Worm (Caenorhabditis elegans) whole organism, L4 larva: ENCODE results near the gene ints-6.

Experiments used
- R02D3.7 ChIP-seq: fragments of 150-350 bp; sonication (generic microtip); optimal IDR thresholded peaks from 3 replicates; lab custom pipeline; 2014; ENCODE audit warnings: missing biosample characterization, missing genetic modification characterization
- ceh-20 ChIP-seq: fragments of 200-800 bp; sonication (Bioruptor generic); IDR thresholded peaks from 2 replicates; pipeline ENCODE4 v1.3.6; 2022; ENCODE audit warnings: missing genetic modification reagents, missing genetic modification characterization, missing compliant biosample characterization
- lsy-2 ChIP-seq, 2 experiments: fragments of 150-350 bp in 1 of 2; sonication (generic microtip) in 1 of 2; optimal IDR thresholded peaks; 2 replicates each; lab custom pipeline; 2014 to 2017; ENCODE audit warnings: missing biosample characterization in 2 of 2, missing genetic modification characterization in 2 of 2
- mxl-3 ChIP-seq: fragments of 200-800 bp; sonication (Bioruptor generic); optimal IDR thresholded peaks from 2 replicates; lab custom pipeline; 2018; ENCODE audit warnings: mild to moderate bottlenecking, missing genetic modification characterization, missing compliant biosample characterization
- pqm-1 ChIP-seq: sonication (generic microtip); optimal IDR thresholded peaks from 2 replicates; lab custom pipeline; 2017; ENCODE audit warnings: missing biosample characterization, missing genetic modification characterization

DNA sequence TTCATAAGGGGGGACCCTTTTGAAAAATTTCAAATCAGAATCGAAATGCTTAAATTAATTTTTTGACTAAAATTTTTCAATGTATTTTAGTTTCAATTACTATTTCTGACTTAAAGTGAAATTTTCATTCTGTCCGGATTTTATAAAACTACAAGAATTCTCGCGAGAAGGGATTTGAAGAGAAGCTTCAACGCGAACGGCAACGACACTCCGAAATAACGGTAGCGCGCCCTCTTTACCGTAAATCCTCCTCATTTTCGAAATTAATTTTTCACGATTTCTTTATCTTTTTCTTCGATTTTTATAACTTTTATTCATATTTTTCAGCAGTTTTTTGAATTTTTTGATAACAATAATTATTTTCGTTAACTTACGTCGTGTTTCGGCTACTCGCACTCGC is 25.8 kb upstream of the ints-6 start:
- TF ChIP-seq R02D3.7 (peak; percentile 47), lsy-2 (tag; optimal IDR thresholded peaks at IDR 0.05; lab: Kevin White, UChicago) (no peak), ceh-20 (no peak), pqm-1 (tag; lab: Kevin White, UChicago) (no peak), mxl-3 (GFP tag; lab: Kevin White, UChicago) (no peak)
